Worm (Caenorhabditis elegans) whole organism, L3 larva: ENCODE measurements around the gene T04C9.3.

ENCODE experiments used
- R02D3.7 ChIP-seq: fragments of 150-350 bp; optimal IDR thresholded peaks from 2 replicates; lab custom pipeline; 2014; ENCODE audit warnings: missing biosample characterization, missing genetic modification characterization
- ZK546.5 ChIP-seq: sonication (generic microtip); optimal IDR thresholded peaks from 2 replicates; lab custom pipeline; 2017; ENCODE audit warnings: missing biosample characterization, missing genetic modification characterization
- aly-2 ChIP-seq: fragments of 150-350 bp; optimal IDR thresholded peaks from 2 replicates; lab custom pipeline; 2014; ENCODE audit warnings: missing biosample characterization, missing genetic modification characterization
- ama-1 ChIP-seq: fragments of 150-350 bp; optimal IDR thresholded peaks from 2 replicates; lab custom pipeline; 2018
- ceh-28 ChIP-seq: fragments of 150-350 bp; optimal IDR thresholded peaks from 2 replicates; lab custom pipeline; 2014; ENCODE audit warnings: missing biosample characterization, missing genetic modification reagents, missing genetic modification characterization
- ceh-82 ChIP-seq: fragments of 150-350 bp; optimal IDR thresholded peaks from 2 replicates; lab custom pipeline; 2014; ENCODE audit warnings: missing biosample characterization, missing genetic modification characterization
- ceh-9 ChIP-seq: sonication (generic microtip); optimal IDR thresholded peaks from 2 replicates; lab custom pipeline; 2018; ENCODE audit warnings: missing biosample characterization, missing genetic modification characterization
- daf-12 ChIP-seq: fragments of 150-350 bp; optimal IDR thresholded peaks from 2 replicates; lab custom pipeline; 2014; ENCODE audit warnings: missing biosample characterization, missing genetic modification reagents, missing genetic modification characterization
- egl-27 ChIP-seq: sonication (generic microtip); optimal IDR thresholded peaks from 4 replicates; lab custom pipeline; 2017; ENCODE audit warnings: missing biosample characterization, missing genetic modification reagents, missing genetic modification characterization
- egl-5 ChIP-seq: fragments of 150-350 bp; optimal IDR thresholded peaks from 2 replicates; lab custom pipeline; 2017; ENCODE audit warnings: missing biosample characterization, missing genetic modification reagents, missing genetic modification characterization, inconsistent platforms
- elt-2 ChIP-seq: sonication (generic microtip); optimal IDR thresholded peaks from 2 replicates; lab custom pipeline; 2016; ENCODE audit warnings: missing genetic modification reagents, mild to moderate bottlenecking, missing genetic modification characterization, missing compliant biosample characterization
- eor-1 ChIP-seq, 2 experiments: fragments of 150-350 bp; optimal IDR thresholded peaks; 2 replicates each; lab custom pipeline; 2014 to 2018; ENCODE audit warnings: missing biosample characterization in 2 of 2, missing genetic modification characterization in 2 of 2
- fkh-10 ChIP-seq: sonication (generic microtip); optimal IDR thresholded peaks from 2 replicates; lab custom pipeline; 2017; ENCODE audit warnings: missing biosample characterization, missing genetic modification reagents, missing genetic modification characterization
- fos-1 ChIP-seq: fragments of 150-350 bp; optimal IDR thresholded peaks from 2 replicates; lab custom pipeline; 2014; ENCODE audit warnings: missing biosample characterization, missing genetic modification characterization
- hmg-11 ChIP-seq: sonication (generic microtip); optimal IDR thresholded peaks from 2 replicates; lab custom pipeline; 2016; ENCODE audit warnings: missing genetic modification characterization, missing compliant biosample characterization
- jun-1 ChIP-seq: fragments of 150-350 bp; optimal IDR thresholded peaks from 2 replicates; lab custom pipeline; 2014; ENCODE audit warnings: missing biosample characterization, missing genetic modification reagents, missing genetic modification characterization
- lin-15B ChIP-seq: fragments of 150-350 bp; optimal IDR thresholded peaks from 2 replicates; lab custom pipeline; 2014; ENCODE audit warnings: missing biosample characterization, missing genetic modification characterization
- lin-39 ChIP-seq: fragments of 150-350 bp; optimal IDR thresholded peaks from 2 replicates; lab custom pipeline; 2018; ENCODE audit warnings: missing biosample characterization, missing genetic modification reagents, missing genetic modification characterization
- lsy-12 ChIP-seq: sonication (generic microtip); optimal IDR thresholded peaks from 2 replicates; lab custom pipeline; 2016; ENCODE audit warnings: mild to moderate bottlenecking, missing genetic modification characterization, missing compliant biosample characterization
- mdl-1 ChIP-seq: fragments of 150-350 bp; optimal IDR thresholded peaks from 2 replicates; lab custom pipeline; 2014; ENCODE audit warnings: missing biosample characterization, missing genetic modification characterization
- nfya-1 ChIP-seq: sonication (generic microtip); optimal IDR thresholded peaks from 2 replicates; lab custom pipeline; 2017; ENCODE audit warnings: missing genetic modification characterization, mild to moderate bottlenecking, missing compliant biosample characterization, antibody characterized with exemption, moderate library complexity; ENCODE audit not compliant: insufficient read depth
- nhr-11 ChIP-seq: fragments of 150-350 bp; optimal IDR thresholded peaks from 2 replicates; lab custom pipeline; 2014; ENCODE audit warnings: missing biosample characterization, missing genetic modification characterization
- nhr-23 ChIP-seq: fragments of 150-350 bp; optimal IDR thresholded peaks from 2 replicates; lab custom pipeline; 2014; ENCODE audit warnings: missing biosample characterization, missing genetic modification reagents, missing genetic modification characterization
- nhr-237 ChIP-seq: fragments of 150-350 bp; optimal IDR thresholded peaks from 2 replicates; lab custom pipeline; 2014; ENCODE audit warnings: missing biosample characterization, missing genetic modification characterization
- nhr-25 ChIP-seq: sonication (generic microtip); optimal IDR thresholded peaks from 2 replicates; lab custom pipeline; 2017; ENCODE audit warnings: missing biosample characterization, missing genetic modification characterization
- nhr-67 ChIP-seq: fragments of 150-350 bp; optimal IDR thresholded peaks from 2 replicates; lab custom pipeline; 2014; ENCODE audit warnings: missing biosample characterization, missing genetic modification characterization
- nhr-76 ChIP-seq: fragments of 150-350 bp; sonication (generic microtip); optimal IDR thresholded peaks from 5 replicates; lab custom pipeline; 2014; ENCODE audit warnings: missing biosample characterization, missing genetic modification characterization
- nhr-77 ChIP-seq: fragments of 150-350 bp; optimal IDR thresholded peaks from 2 replicates; lab custom pipeline; 2014; ENCODE audit warnings: missing biosample characterization, missing genetic modification characterization
- pha-4 ChIP-seq: fragments of 150-350 bp; optimal IDR thresholded peaks from 2 replicates; lab custom pipeline; 2014; ENCODE audit warnings: missing biosample characterization, missing genetic modification reagents, missing genetic modification characterization
- pqm-1 ChIP-seq: fragments of 150-350 bp; optimal IDR thresholded peaks from 2 replicates; lab custom pipeline; 2017; ENCODE audit warnings: missing biosample characterization, missing genetic modification characterization, inconsistent platforms
- sea-2 ChIP-seq: fragments of 150-350 bp; sonication (generic microtip); optimal IDR thresholded peaks from 4 replicates; lab custom pipeline; 2014; ENCODE audit warnings: missing biosample characterization, missing genetic modification reagents, missing genetic modification characterization
- tbx-2 ChIP-seq: sonication (generic microtip); optimal IDR thresholded peaks from 2 replicates; lab custom pipeline; 2016; ENCODE audit warnings: mild to moderate bottlenecking, missing genetic modification characterization, missing compliant biosample characterization
- unc-39 ChIP-seq: sonication (generic microtip); optimal IDR thresholded peaks from 4 replicates; lab custom pipeline; 2017; ENCODE audit warnings: missing biosample characterization, missing genetic modification characterization

T04C9.3 gene

ce11 chrIII:5938790-5939452 is 46.5 kb upstream of the T04C9.3 start:
- TF ChIP-seq pqm-1 (tag; lab: Kevin White, UChicago): peak; percentile 61
- no peak for TF ChIP-seq nhr-76 (tag; lab: Kevin White, UChicago)
- TF ChIP-seq pha-4: peak; percentile 57
- no peak for TF ChIP-seq unc-39 (tag; lab: Kevin White, UChicago)
- TF ChIP-seq lin-39 (tag; lab: Kevin White, UChicago): peak; percentile 13
- TF ChIP-seq elt-2 (tag; lab: Kevin White, UChicago): peak; percentile 69

DNA sequence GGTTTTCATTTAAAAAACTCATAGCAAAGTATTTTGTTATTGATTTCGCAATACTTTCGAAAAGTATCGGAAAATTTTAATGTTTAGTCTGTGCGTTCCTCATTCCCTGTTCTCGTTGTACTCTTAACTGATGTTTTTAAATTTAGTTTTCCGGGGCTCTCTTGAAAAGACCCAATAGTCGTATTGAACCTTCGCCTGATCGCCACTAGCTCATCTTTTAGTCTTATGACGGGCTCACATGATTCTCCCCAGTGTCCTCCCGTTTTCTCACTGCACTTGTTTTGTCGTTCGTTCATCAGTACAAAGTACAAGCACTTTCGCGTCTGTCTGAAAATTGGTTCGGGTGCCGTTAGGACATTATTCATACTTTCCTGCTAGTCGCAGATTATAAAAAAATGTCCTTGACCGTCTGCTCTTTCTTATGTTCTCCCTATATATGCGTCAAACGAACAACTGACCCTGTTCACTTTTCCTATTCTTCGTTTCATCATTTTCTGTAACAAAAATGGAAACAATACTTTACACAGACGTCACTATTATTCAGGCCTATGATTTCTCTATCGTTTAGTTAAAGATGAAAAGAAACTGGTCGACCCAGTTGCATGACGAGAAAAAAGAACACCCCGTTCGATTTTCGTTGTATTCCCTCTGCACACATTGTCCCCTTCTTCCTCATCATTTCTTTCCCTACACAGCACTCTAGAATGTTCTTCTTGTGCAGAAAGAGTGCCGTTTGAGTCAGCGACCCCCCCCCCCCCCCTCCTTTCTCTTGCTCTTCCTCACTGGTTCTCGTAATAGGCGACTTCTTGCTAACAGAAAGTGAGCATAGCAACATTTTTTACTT is 45.8 kb upstream of the T04C9.3 start, which contains the start of gene ubq-1:
Gene ubq-1 (plus strand): TSS at position 802 of the 844 bp plus-strand sequence.
- TF ChIP-seq nhr-25 (tag; lab: Kevin White, UChicago): peak; percentile 64
- no peak for TF ChIP-seq lin-15B
- peak; percentile 28 for TF ChIP-seq hmg-11
- peak; percentile 24 for TF ChIP-seq nfya-1 (tag; lab: Kevin White, UChicago)
- TF ChIP-seq unc-39 (tag; lab: Kevin White, UChicago): no peak
- TF ChIP-seq nhr-67 (tag; lab: Kevin White, UChicago): no peak
- no peak for TF ChIP-seq fos-1 (tag; lab: Kevin White, UChicago)
- no peak for TF ChIP-seq ceh-28 (tag; lab: Kevin White, UChicago)
- TF ChIP-seq nhr-237: no peak
- no peak for TF ChIP-seq fkh-10 (GFP tag; lab: Kevin White, UChicago)
- no peak for TF ChIP-seq nhr-77 (tag; lab: Kevin White, UChicago)
- no peak for TF ChIP-seq ZK546.5 (tag; lab: Kevin White, UChicago)
- TF ChIP-seq daf-12 (tag; lab: Kevin White, UChicago): no peak
- TF ChIP-seq elt-2 (tag; lab: Kevin White, UChicago): peak; percentile 15
- peak; percentile 59 for TF ChIP-seq ama-1
- TF ChIP-seq egl-27: peak; percentile 15
- peak; percentile 61 for TF ChIP-seq pha-4
- TF ChIP-seq ceh-82: peak; percentile 15
- peak; percentile 7 for TF ChIP-seq nhr-23

DNA sequence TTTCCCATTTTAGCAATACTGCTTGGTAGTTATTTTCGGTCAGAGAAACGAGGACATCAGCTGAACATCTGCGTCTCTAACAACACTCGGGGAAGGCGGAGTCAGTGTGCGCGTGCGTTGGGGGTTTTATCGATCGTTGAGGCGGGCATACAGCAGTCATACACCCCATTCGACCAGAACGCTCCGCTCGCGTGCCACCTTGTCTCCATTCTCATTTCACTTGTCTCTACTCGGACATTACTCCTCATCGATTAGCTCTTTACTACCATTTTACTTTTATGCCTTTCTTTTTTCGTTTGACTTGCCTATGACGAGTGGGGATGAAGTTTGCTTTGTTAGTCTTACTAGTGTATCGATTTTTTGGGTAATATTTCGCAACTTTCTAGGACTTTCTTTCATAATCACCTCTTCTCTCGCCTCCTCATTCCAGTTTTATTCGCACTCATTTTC is 44.9 kb upstream of the T04C9.3 start:
- TF ChIP-seq tbx-2 (tag; lab: Kevin White, UChicago) (peak; percentile 12), hmg-11 (peak; percentile 61), lsy-12 (tag; lab: Kevin White, UChicago) (peak; percentile 3), sea-2 (GFP tag; lab: Kevin White, UChicago) (peak; percentile 76), ceh-9 (tag; lab: Kevin White, UChicago) (no peak), egl-5 (tag; lab: Kevin White, UChicago) (peak; percentile 76), R02D3.7 (tag; lab: Kevin White, UChicago) (peak; percentile 30), nhr-23 (peak; percentile 63), aly-2 (tag; lab: Kevin White, UChicago) (peak; percentile 2), nfya-1 (tag; lab: Kevin White, UChicago) (peak; percentile 78), ama-1 (peak; percentile 97), lin-39 (tag; lab: Kevin White, UChicago) (peak; percentile 95), ZK546.5 (tag; lab: Kevin White, UChicago) (no peak), nhr-25 (tag; lab: Kevin White, UChicago) (peak; percentile 78), pqm-1 (tag; lab: Kevin White, UChicago) (peak; percentile 21), jun-1 (tag; lab: Kevin White, UChicago) (peak; percentile 20), ceh-28 (tag; lab: Kevin White, UChicago) (peak; percentile 87), nhr-76 (tag; lab: Kevin White, UChicago) (no peak), eor-1 (tag; optimal IDR thresholded peaks at IDR 0.05; lab: Kevin White, UChicago) (no peak), nhr-11 (peak; percentile 31), elt-2 (tag; lab: Kevin White, UChicago) (peak; percentile 52), mdl-1 (tag; lab: Kevin White, UChicago) (peak; percentile 78), nhr-237 (no peak), fkh-10 (GFP tag; lab: Kevin White, UChicago) (peak; percentile 78)

DNA sequence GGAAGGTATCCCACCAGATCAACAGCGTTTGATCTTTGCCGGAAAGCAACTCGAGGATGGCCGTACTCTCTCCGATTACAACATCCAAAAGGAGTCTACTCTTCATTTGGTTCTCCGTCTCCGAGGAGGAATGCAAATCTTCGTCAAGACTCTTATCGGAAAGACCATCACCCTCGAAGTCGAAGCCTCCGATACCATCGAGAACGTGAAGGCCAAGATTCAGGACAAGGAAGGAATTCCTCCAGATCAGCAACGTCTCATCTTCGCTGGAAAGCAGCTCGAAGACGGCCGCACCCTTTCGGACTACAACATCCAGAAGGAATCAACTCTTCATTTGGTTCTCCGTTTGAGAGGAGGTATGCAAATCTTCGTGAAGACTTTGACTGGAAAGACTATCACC is 43.3 kb upstream of the T04C9.3 start:
- TF ChIP-seq egl-27 (no peak), nhr-237 (no peak), ama-1 (peak; percentile 90)
- TF ChIP-seq, all 47 proteins: peak for 1
